Fruit fly (Drosophila melanogaster) S2 (cell line): ENCODE measurements around the gene Spase12.

Experiments
- CG8478 ChIP-seq: fragments of >200 bp; optimal IDR thresholded peaks from 2 replicates; lab custom pipeline; 2018
- CTCF ChIP-seq, 2 experiments: fragments of >200 bp; optimal IDR thresholded peaks; 2 replicates each; lab custom pipeline; 2018

dm6 chr3R:29457779-29458382, 33.1 kb downstream of the Spase12 start:
- TF ChIP-seq CG8478 (lab: Kevin White, UChicago) (no peak), CTCF (optimal IDR thresholded peaks at IDR 0.05; lab: Kevin White, UChicago) (no peak)
